Worm (Caenorhabditis elegans): ENCODE measurements around the gene fars-3.

DNA sequence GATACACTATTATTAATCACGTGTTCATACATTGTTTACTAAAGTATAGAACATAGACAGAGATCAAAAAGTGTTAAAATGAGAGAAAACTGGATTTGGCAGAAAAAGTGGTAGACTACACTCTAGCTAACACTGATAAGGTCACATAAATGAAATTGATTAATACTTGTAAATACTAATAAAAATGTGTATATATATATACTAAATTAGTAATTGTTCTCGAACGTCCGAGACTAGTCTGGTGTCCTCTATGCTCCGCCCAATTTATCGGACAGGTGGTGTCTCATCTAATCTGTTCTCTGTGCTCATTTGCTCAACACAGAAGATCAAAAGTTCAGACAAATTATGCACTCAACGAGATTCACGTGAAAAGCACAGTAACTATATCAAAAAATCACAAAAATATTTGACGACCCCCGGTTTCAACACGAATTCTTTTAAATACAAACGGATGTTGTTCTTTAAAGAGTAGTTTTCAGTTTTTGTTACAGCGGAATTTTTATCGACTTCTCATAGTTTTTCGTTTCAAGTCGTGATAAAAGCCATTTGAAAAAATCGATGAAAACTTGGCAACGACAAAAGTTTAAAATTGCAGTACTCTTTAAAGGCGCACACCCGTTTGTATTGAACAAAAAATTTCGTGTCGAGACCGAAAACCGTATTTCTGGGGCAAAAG, 16.5 kb downstream of the fars-3 start:
- TF ChIP-seq lin-35 (GFP tag; optimal IDR thresholded peaks at IDR 0.05) (no peak), ztf-18 (tag; optimal IDR thresholded peaks at IDR 0.05) (no peak), tbx-9 (tag; optimal IDR thresholded peaks at IDR 0.05; ENCODE audit: borderline replicate concordance) (no peak), F33H1.4 (GFP tag; IDR thresholded peaks at IDR 0.05) (no peak), tlf-1 (GFP tag; optimal IDR thresholded peaks at IDR 0.05) (no peak), zim-3 (tag; optimal IDR thresholded peaks at IDR 0.05) (no peak), aptf-2 (GFP tag; conservative IDR thresholded peaks at IDR 0.05) (no peak), Y95B8A.8 (GFP tag; IDR thresholded peaks at IDR 0.05) (no peak), unc-62 (GFP tag; optimal IDR thresholded peaks at IDR 0.05) (no peak), lsy-27 (tag; optimal IDR thresholded peaks at IDR 0.05; ENCODE audit: borderline replicate concordance, insufficient read depth) (no peak), mel-28 (tag; optimal IDR thresholded peaks at IDR 0.05; ENCODE audit: borderline replicate concordance) (no peak), egrh-3 (GFP tag; IDR thresholded peaks at IDR 0.05) (no peak), F37B4.10 (GFP tag; IDR thresholded peaks at IDR 0.05) (no peak)
